Worm (Caenorhabditis elegans): ENCODE results near the gene crn-4.

The crn-4 gene

DNA sequence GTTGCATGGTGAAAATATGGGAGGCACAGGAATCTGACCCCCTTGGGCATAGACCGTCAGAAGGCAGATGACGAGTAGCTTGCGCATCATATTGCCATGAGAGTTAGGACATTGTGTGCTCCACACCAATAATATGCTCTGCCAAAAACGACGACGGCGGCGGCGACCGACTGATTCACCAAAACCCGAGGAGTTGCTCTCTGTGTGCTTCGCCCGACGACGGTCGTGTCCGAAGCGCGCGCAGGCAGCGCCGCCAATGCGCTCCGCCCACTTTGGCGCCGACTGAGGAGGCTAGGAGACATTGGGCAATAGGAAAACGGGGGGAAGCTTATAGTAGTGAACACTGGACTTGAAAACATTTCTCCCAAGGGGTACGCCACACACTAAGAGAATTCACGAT, 10.1 kb upstream of the crn-4 start, which contains the start of gene AH9.6:
Gene AH9.6, minus strand, starts transcription at position 183 of the 400 bp plus-strand sequence.
- TF ChIP-seq snpc-4 (tag; optimal IDR thresholded peaks at IDR 0.05) (no peak), nhr-41 (GFP tag; IDR thresholded peaks at IDR 0.05) (no peak), arid-1 (GFP tag; conservative IDR thresholded peaks at IDR 0.05) (no peak), set-16 (GFP tag; IDR thresholded peaks at IDR 0.05) (peak; percentile 92), nhr-10 (tag; optimal IDR thresholded peaks at IDR 0.05) (no peak), egl-43 (GFP tag; IDR thresholded peaks at IDR 0.05) (no peak), nhr-25 (tag; optimal IDR thresholded peaks at IDR 0.05; ENCODE audit: borderline replicate concordance, insufficient read depth) (no peak), nhr-111 (GFP tag; optimal IDR thresholded peaks at IDR 0.05) (no peak)

- TF ChIP-seq unc-62 (GFP tag; optimal IDR thresholded peaks at IDR 0.05 in 1 of 2): peak in 1 of 2 experiments; percentile 31
- no peak for TF ChIP-seq unc-62 (tag; optimal IDR thresholded peaks at IDR 0.05)
- TF ChIP-seq fos-1 (tag; optimal IDR thresholded peaks at IDR 0.05): no peak
- no peak for TF ChIP-seq dmd-8 (GFP tag; IDR thresholded peaks at IDR 0.05)
- no peak for TF ChIP-seq tra-1 (GFP tag; IDR thresholded peaks at IDR 0.05)
- TF ChIP-seq fkh-10 (GFP tag; optimal IDR thresholded peaks at IDR 0.05): peak; percentile 81
- TF ChIP-seq zag-1 (tag; optimal IDR thresholded peaks at IDR 0.05): no peak
- no peak for TF ChIP-seq T26A8.4 (GFP tag; IDR thresholded peaks at IDR 0.05)
- no peak for TF ChIP-seq mep-1 (tag; optimal IDR thresholded peaks at IDR 0.05)
- no peak for TF ChIP-seq lin-39 (tag; optimal IDR thresholded peaks at IDR 0.05)
- TF ChIP-seq dmd-6 (GFP tag; IDR thresholded peaks at IDR 0.05): no peak
- TF ChIP-seq daf-16 (GFP tag; optimal IDR thresholded peaks at IDR 0.05): no peak
- TF ChIP-seq daf-16 (tag; optimal IDR thresholded peaks at IDR 0.05): no peak
Observed at ce11 chrX:2266777-2267176, 8.9 kb upstream of the crn-4 start.

DNA sequence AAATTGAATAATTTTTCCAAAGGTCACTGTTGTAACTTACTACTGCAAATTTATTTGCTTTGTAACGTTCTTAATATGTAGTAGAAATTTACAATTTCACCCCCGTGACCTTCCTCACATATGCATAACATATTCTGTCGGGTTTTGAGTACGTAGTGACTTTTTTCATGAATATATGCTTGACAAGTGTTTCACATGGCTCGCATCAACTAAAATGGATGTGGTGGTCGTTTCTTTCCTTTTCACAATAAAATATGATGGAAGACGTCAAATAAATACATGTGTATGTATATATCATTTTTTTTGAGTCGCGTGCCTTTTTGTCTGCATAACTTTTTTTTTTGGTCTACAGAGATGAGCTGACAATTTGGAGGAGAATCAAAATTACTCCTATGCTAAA, 8.5 kb upstream of the crn-4 start:
- TF ChIP-seq php-3 (GFP tag; IDR thresholded peaks at IDR 0.05) (no peak), unc-62 (GFP tag; optimal IDR thresholded peaks at IDR 0.05 in 1 of 2) (peak in 1 of 2 experiments; percentile 79), unc-62 (tag; optimal IDR thresholded peaks at IDR 0.05) (no peak)

DNA sequence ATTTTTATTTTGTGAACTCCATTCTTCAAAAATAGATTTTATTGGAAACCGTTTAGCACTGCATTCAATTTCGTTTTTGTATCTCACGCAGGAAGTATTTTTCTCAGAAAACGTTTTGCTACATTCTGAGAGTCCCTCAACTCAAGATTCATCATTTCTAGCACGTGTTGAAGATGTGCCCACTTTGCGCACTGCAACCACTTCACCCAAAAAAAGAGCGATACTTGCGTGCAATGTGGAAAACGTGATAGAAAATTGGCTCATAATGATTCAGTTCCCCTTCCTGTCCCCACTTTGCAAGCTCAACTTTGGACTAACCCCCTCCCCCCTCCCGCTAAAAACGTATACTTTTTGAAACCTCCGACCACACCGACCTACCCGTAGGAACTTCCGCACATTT, 7.2 kb upstream of the crn-4 start:
- TF ChIP-seq mdl-1 (tag; optimal IDR thresholded peaks at IDR 0.05) (peak in 1 of 2 experiments; percentile 3), nhr-11 (tag; optimal IDR thresholded peaks at IDR 0.05) (no peak), ctbp-1 (GFP tag; IDR thresholded peaks at IDR 0.05) (peak; percentile 50; the same call in 1 of the 2 replicates)

DNA sequence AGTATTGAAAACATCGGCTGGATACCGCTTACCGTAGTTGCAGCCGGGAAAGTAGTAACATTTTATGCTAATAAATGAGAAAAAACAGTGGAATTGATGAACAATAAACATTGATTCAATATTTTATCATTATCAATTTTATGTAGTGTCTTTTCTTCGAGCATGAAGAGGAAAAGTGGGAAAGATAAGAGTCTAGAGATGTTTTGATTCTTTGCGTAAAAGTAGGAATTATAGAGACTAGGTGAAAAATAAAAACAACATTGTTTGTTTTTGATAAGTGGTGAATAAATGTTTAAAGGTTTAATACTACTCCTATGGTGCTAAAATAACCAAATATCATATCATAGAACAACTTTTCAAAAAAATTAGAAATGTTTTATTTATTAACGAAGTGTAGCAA, 4.5 kb upstream of the crn-4 start:
- peak; percentile 13 for TF ChIP-seq dve-1 (tag; optimal IDR thresholded peaks at IDR 0.05; ENCODE audit: insufficient read depth)
- TF ChIP-seq zfp-2 (tag; optimal IDR thresholded peaks at IDR 0.05): no peak
- peak; percentile 4 for TF ChIP-seq nhr-28 (tag; optimal IDR thresholded peaks at IDR 0.05)
- TF ChIP-seq daf-16 (GFP tag; optimal IDR thresholded peaks at IDR 0.05): no peak
- TF ChIP-seq daf-16 (tag; optimal IDR thresholded peaks at IDR 0.05): peak; percentile 93

DNA sequence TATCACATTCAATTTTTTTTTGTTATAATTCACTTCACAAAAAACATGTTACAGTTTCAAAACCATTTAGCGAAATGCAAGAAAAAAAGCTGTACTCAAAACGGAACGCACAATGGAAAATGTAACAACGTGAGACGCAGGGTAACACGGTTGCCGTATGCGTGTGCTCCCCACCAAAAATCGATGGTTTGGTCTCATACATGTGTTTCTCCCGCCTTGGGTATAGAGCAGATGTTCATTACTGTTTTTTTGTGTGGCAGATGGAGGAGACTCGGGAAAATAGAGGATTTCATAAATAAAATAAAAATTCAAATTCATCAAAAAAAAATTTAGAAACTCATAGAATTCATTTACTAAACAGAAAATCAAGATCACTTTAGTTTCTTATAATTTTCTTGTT, 3.1 kb upstream of the crn-4 start, which contains the start of gene AH9.3:
Gene AH9.3, minus strand, starts transcription at position 101 of the 400 bp plus-strand sequence.
- TF ChIP-seq egl-43 (GFP tag; IDR thresholded peaks at IDR 0.05) (no peak), hmg-1.1 (GFP tag; IDR thresholded peaks at IDR 0.05) (no peak), ZK546.5 (tag; optimal IDR thresholded peaks at IDR 0.05) (no peak)

- no peak for TF ChIP-seq rbr-2 (tag; optimal IDR thresholded peaks at IDR 0.05)
- TF ChIP-seq daf-16 (GFP tag; optimal IDR thresholded peaks at IDR 0.05): no peak
- peak; percentile 42 for TF ChIP-seq daf-16 (tag; optimal IDR thresholded peaks at IDR 0.05)
- TF ChIP-seq dve-1 (tag; optimal IDR thresholded peaks at IDR 0.05; ENCODE audit: insufficient read depth): peak; percentile 33
- no peak for TF ChIP-seq daf-8 (GFP tag; IDR thresholded peaks at IDR 0.05)
- TF ChIP-seq nhr-102 (tag; optimal IDR thresholded peaks at IDR 0.05): no peak
- TF ChIP-seq nhr-25 (tag; optimal IDR thresholded peaks at IDR 0.05; ENCODE audit: borderline replicate concordance, insufficient read depth): peak; percentile 3
- TF ChIP-seq lsy-2 (tag; optimal IDR thresholded peaks at IDR 0.05): peak in 1 of 2 experiments; percentile 3
- no peak for TF ChIP-seq ceh-82 (tag; optimal IDR thresholded peaks at IDR 0.05)
- no peak for TF ChIP-seq zip-11 (GFP tag; IDR thresholded peaks at IDR 0.05)
- no peak for TF ChIP-seq jun-1 (tag; optimal IDR thresholded peaks at IDR 0.05)
- no peak for TF ChIP-seq ceh-28 (tag; optimal IDR thresholded peaks at IDR 0.05)
- no peak for TF ChIP-seq arid-1 (GFP tag; conservative IDR thresholded peaks at IDR 0.05)
- TF ChIP-seq nhr-6 (tag; optimal IDR thresholded peaks at IDR 0.05): peak; percentile 69
- TF ChIP-seq set-16 (GFP tag; IDR thresholded peaks at IDR 0.05): no peak
- TF ChIP-seq zag-1 (tag; optimal IDR thresholded peaks at IDR 0.05): no peak
Observed at ce11 chrX:2258404-2258803, 503 bp upstream of the crn-4 start.
